Worm (Caenorhabditis elegans): Measurements from ENCODE around the gene atln-2.

atln-2 gene

ce11 chrIV:15011169-15011568 is 29.8 kb downstream of the atln-2 start:
- no peak for TF ChIP-seq cebp-1 (GFP tag; IDR thresholded peaks at IDR 0.05)
- TF ChIP-seq cebp-1 (tag; optimal IDR thresholded peaks at IDR 0.05) = peak; percentile 55
- TF ChIP-seq T26A5.8 (tag; optimal IDR thresholded peaks at IDR 0.05) = no peak
- peak; percentile 26 for TF ChIP-seq dpff-1 (tag; optimal IDR thresholded peaks at IDR 0.05)
- TF ChIP-seq tbp1 (GFP tag; optimal IDR thresholded peaks at IDR 0.05) = peak; percentile 27
- peak; percentile 59 for TF ChIP-seq attf-6 (GFP tag; IDR thresholded peaks at IDR 0.05)
- no peak for TF ChIP-seq zfh-2 (GFP tag; conservative IDR thresholded peaks at IDR 0.05)
- TF ChIP-seq K12H6.12 (tag; optimal IDR thresholded peaks at IDR 0.05) = no peak
- TF ChIP-seq nhr-120 (GFP tag; IDR thresholded peaks at IDR 0.05) = no peak
- no peak for TF ChIP-seq ceh-100 (GFP tag; IDR thresholded peaks at IDR 0.05)
- TF ChIP-seq ceh-27 (GFP tag; optimal IDR thresholded peaks at IDR 0.05) = no peak
- peak; percentile 87; the same call in 1 of the 2 replicates for TF ChIP-seq cebp-2 (GFP tag; IDR thresholded peaks at IDR 0.05)
- TF ChIP-seq athp-1 (tag; optimal IDR thresholded peaks at IDR 0.05) = peak; percentile 63
- no peak for TF ChIP-seq madf-3 (GFP tag; IDR thresholded peaks at IDR 0.05)
- TF ChIP-seq F52B5.7 (tag; optimal IDR thresholded peaks at IDR 0.05) = no peak
- TF ChIP-seq ceh-79 (tag; optimal IDR thresholded peaks at IDR 0.05) = no peak
- no peak for TF ChIP-seq snpc-4 (GFP tag; optimal IDR thresholded peaks at IDR 0.05)
- peak in 1 of 4 experiments; percentile 71 for TF ChIP-seq snpc-4 (tag; optimal IDR thresholded peaks at IDR 0.05)
- TF ChIP-seq chd-7 (tag; optimal IDR thresholded peaks at IDR 0.05) = no peak
- TF ChIP-seq tlf-1 (GFP tag; optimal IDR thresholded peaks at IDR 0.05) = no peak
- peak; percentile 36; the same call in 1 of the 2 replicates for TF ChIP-seq madf-6 (GFP tag; IDR thresholded peaks at IDR 0.05)
- no peak for TF ChIP-seq let-526 (GFP tag; IDR thresholded peaks at IDR 0.05)

ce11 chrIV:15012154-15012892 is 30.9 kb downstream of the atln-2 start:
- TF ChIP-seq madf-6 (GFP tag; IDR thresholded peaks at IDR 0.05) (no peak), nfya-1 (tag; optimal IDR thresholded peaks at IDR 0.05; ENCODE audit: borderline replicate concordance, insufficient read depth) (no peak), ceh-58 (GFP tag; IDR thresholded peaks at IDR 0.05) (no peak), Y95B8A.8 (GFP tag; IDR thresholded peaks at IDR 0.05) (no peak), madf-3 (GFP tag; IDR thresholded peaks at IDR 0.05) (no peak), hrde-1 (tag; optimal IDR thresholded peaks at IDR 0.05; ENCODE audit: borderline replicate concordance) (no peak), mel-28 (tag; optimal IDR thresholded peaks at IDR 0.05; ENCODE audit: borderline replicate concordance) (no peak), cebp-2 (GFP tag; IDR thresholded peaks at IDR 0.05) (no peak), F57C9.4 (tag; optimal IDR thresholded peaks at IDR 0.05) (no peak), ekl-4 (GFP tag; IDR thresholded peaks at IDR 0.05) (no peak), F22D6.2 (tag; optimal IDR thresholded peaks at IDR 0.05) (no peak), him-1 (tag; optimal IDR thresholded peaks at IDR 0.05) (no peak), D2030.7 (GFP tag; IDR thresholded peaks at IDR 0.05) (no peak), K12H6.12 (tag; optimal IDR thresholded peaks at IDR 0.05) (no peak), T26A5.8 (tag; optimal IDR thresholded peaks at IDR 0.05) (no peak), dpff-1 (tag; optimal IDR thresholded peaks at IDR 0.05) (no peak), snpc-4 (GFP tag; optimal IDR thresholded peaks at IDR 0.05) (peak; percentile 14), snpc-4 (tag; optimal IDR thresholded peaks at IDR 0.05) (peak in 2 of 4 experiments; percentile 44 to 84), ceh-40 (GFP tag; IDR thresholded peaks at IDR 0.05) (no peak), hmg-20 (GFP tag; IDR thresholded peaks at IDR 0.05) (no peak), fkh-3 (tag; optimal IDR thresholded peaks at IDR 0.05) (no peak), egl-44 (GFP tag; IDR thresholded peaks at IDR 0.05) (no peak), ZK185.1 (tag; optimal IDR thresholded peaks at IDR 0.05; ENCODE audit: poor library complexity, severe bottlenecking) (no peak), Y67H2A.10 (GFP tag; conservative IDR thresholded peaks at IDR 0.05) (no peak), pbrm-1 (GFP tag; IDR thresholded peaks at IDR 0.05) (no peak), cebp-1 (GFP tag; IDR thresholded peaks at IDR 0.05) (no peak), cebp-1 (tag; optimal IDR thresholded peaks at IDR 0.05) (peak; percentile 3), F10E7.11 (tag; optimal IDR thresholded peaks at IDR 0.05) (no peak), aptf-3 (GFP tag; IDR thresholded peaks at IDR 0.05) (no peak), ztf-22 (GFP tag; optimal IDR thresholded peaks at IDR 0.05) (no peak), F39B2.1 (GFP tag; IDR thresholded peaks at IDR 0.05) (no peak), attf-6 (GFP tag; IDR thresholded peaks at IDR 0.05) (peak; percentile 66; the same call in 1 of the 2 replicates), ets-4 (GFP tag; optimal IDR thresholded peaks at IDR 0.05) (no peak), bed-2 (GFP tag; IDR thresholded peaks at IDR 0.05) (no peak), zfh-2 (GFP tag; conservative IDR thresholded peaks at IDR 0.05) (peak; percentile 68), hlh-12 (tag; optimal IDR thresholded peaks at IDR 0.05) (no peak)

Data from whole organism, young adult.